Fruit fly (Drosophila melanogaster): ENCODE measurements around the gene Ets97D.

- TF ChIP-seq CTCF (optimal IDR thresholded peaks at IDR 0.05) (no peak), CG8478 (optimal IDR thresholded peaks at IDR 0.05) (no peak)
These were observed 27.5 kb downstream of the Ets97D start for dm6 chr3R:26885192-26885591.
